Worm (Caenorhabditis elegans): ENCODE results near the gene acr-18.

Gene acr-18

DNA sequence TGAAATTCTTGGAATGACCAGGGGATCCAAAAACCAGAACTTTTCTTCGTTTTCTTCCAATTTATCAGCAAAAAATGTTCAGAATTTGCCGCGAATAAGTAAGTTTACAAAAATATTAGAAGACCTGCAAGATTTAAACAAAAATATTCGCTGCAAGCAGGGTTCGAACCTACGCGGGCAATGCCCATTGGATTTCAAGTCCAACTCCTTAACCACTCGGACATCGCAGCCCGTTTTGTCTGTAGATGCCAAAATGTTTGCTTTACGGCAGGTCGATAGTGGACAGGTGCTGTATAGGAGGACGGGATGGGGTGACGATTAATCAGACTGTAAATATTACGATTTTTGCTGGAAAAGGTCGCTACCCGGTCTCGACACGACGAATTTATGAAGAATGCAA lies 11.2 kb downstream of the acr-18 start (continued):
- no peak for TF ChIP-seq ceh-91 (GFP tag; IDR thresholded peaks at IDR 0.05)
- TF ChIP-seq lin-40 (tag; optimal IDR thresholded peaks at IDR 0.05): no peak
- TF ChIP-seq D2030.7 (GFP tag; IDR thresholded peaks at IDR 0.05): peak; percentile 36; the same call in 1 of the 2 replicates
- peak; percentile 58 for TF ChIP-seq snpc-3.4 (tag; optimal IDR thresholded peaks at IDR 0.05)
- peak; percentile 54 for TF ChIP-seq ZK185.1 (tag; optimal IDR thresholded peaks at IDR 0.05; ENCODE audit: poor library complexity, severe bottlenecking)
- no peak for TF ChIP-seq ccch-3 (GFP tag; optimal IDR thresholded peaks at IDR 0.05)
- no peak for TF ChIP-seq tlf-1 (GFP tag; optimal IDR thresholded peaks at IDR 0.05)
- peak; percentile 49 for TF ChIP-seq nhr-179 (tag; optimal IDR thresholded peaks at IDR 0.05)
- no peak for TF ChIP-seq unc-62 (GFP tag; optimal IDR thresholded peaks at IDR 0.05)
- no peak for TF ChIP-seq K12H6.12 (tag; optimal IDR thresholded peaks at IDR 0.05)
- TF ChIP-seq hrde-1 (tag; optimal IDR thresholded peaks at IDR 0.05; ENCODE audit: borderline replicate concordance): no peak
- no peak for TF ChIP-seq lag-1 (GFP tag; IDR thresholded peaks at IDR 0.05)
- TF ChIP-seq ztf-3 (GFP tag; optimal IDR thresholded peaks at IDR 0.05): no peak
- TF ChIP-seq F23B12.7 (tag; optimal IDR thresholded peaks at IDR 0.05; ENCODE audit: insufficient read depth): peak; percentile 25
- TF ChIP-seq hmg-20 (GFP tag; IDR thresholded peaks at IDR 0.05): no peak
- 0 out of 2 replicates have a peak, but pooled peaks have one; percentile 69 for TF ChIP-seq F37B4.10 (GFP tag; IDR thresholded peaks at IDR 0.05)
- TF ChIP-seq somi-1 (GFP tag; optimal IDR thresholded peaks at IDR 0.05): no peak
- TF ChIP-seq Y67H2A.10 (GFP tag; conservative IDR thresholded peaks at IDR 0.05): no peak
- no peak for TF ChIP-seq cebp-1 (GFP tag; IDR thresholded peaks at IDR 0.05)
- TF ChIP-seq cebp-1 (tag; optimal IDR thresholded peaks at IDR 0.05): peak; percentile 33
- peak; percentile 16 to 43 for TF ChIP-seq rec-8 (tag; optimal IDR thresholded peaks at IDR 0.05)
- TF ChIP-seq F33H1.4 (GFP tag; IDR thresholded peaks at IDR 0.05): no peak
- no peak; the same call in 1 of the 2 replicates for TF ChIP-seq ceh-40 (GFP tag; IDR thresholded peaks at IDR 0.05)
- 0 out of 2 replicates have a peak, but pooled peaks have one; percentile 56 for TF ChIP-seq ztf-25 (GFP tag; IDR thresholded peaks at IDR 0.05)
- TF ChIP-seq dpff-1 (tag; optimal IDR thresholded peaks at IDR 0.05): no peak
- peak; percentile 73 for TF ChIP-seq fkh-3 (tag; optimal IDR thresholded peaks at IDR 0.05)
- TF ChIP-seq ama-1 (optimal IDR thresholded peaks at IDR 0.05): no peak
- TF ChIP-seq ama-1 (GFP tag; optimal IDR thresholded peaks at IDR 0.05): peak in 1 of 2 experiments; percentile 43
- peak; percentile 56; the same call in 1 of the 2 replicates for TF ChIP-seq B0336.3 (GFP tag; IDR thresholded peaks at IDR 0.05)
- 0 out of 2 replicates have a peak, but pooled peaks have one; percentile 40 for TF ChIP-seq egl-44 (GFP tag; IDR thresholded peaks at IDR 0.05)
- TF ChIP-seq F55B11.4 (tag; optimal IDR thresholded peaks at IDR 0.05; ENCODE audit: borderline replicate concordance, insufficient read depth): no peak
- no peak for TF ChIP-seq ekl-4 (GFP tag; IDR thresholded peaks at IDR 0.05)
- TF ChIP-seq zfh-2 (GFP tag; conservative IDR thresholded peaks at IDR 0.05): no peak
- TF ChIP-seq aptf-3 (GFP tag; IDR thresholded peaks at IDR 0.05): no peak
- peak; percentile 12 for TF ChIP-seq athp-1 (tag; optimal IDR thresholded peaks at IDR 0.05)
- TF ChIP-seq madf-3 (GFP tag; IDR thresholded peaks at IDR 0.05): 0 out of 2 replicates have a peak, but pooled peaks have one; percentile 54
- peak; percentile 90 for TF ChIP-seq B0261.1 (tag; optimal IDR thresholded peaks at IDR 0.05)
- no peak for TF ChIP-seq ets-4 (GFP tag; optimal IDR thresholded peaks at IDR 0.05)
- peak; percentile 95 for TF ChIP-seq tbp1 (GFP tag; optimal IDR thresholded peaks at IDR 0.05)
- no peak for TF ChIP-seq ztf-28 (GFP tag; IDR thresholded peaks at IDR 0.05)
- TF ChIP-seq bed-2 (GFP tag; IDR thresholded peaks at IDR 0.05): no peak
- peak; percentile 22 for TF ChIP-seq mxl-1 (tag; optimal IDR thresholded peaks at IDR 0.05)
- TF ChIP-seq attf-3 (GFP tag; conservative IDR thresholded peaks at IDR 0.05): no peak
- TF ChIP-seq snpc-1.1 (tag; optimal IDR thresholded peaks at IDR 0.05; ENCODE audit: insufficient read depth): no peak
- no peak for TF ChIP-seq nfya-1 (tag; optimal IDR thresholded peaks at IDR 0.05; ENCODE audit: borderline replicate concordance, insufficient read depth)
- TF ChIP-seq nhr-80 (tag; optimal IDR thresholded peaks at IDR 0.05): peak; percentile 22
- TF ChIP-seq K11D2.4 (GFP tag; IDR thresholded peaks at IDR 0.05): no peak
- TF ChIP-seq mes-4 (tag; optimal IDR thresholded peaks at IDR 0.05): peak; percentile 7
